Fruit fly (Drosophila melanogaster) whole organism, wandering third instar larva: ENCODE data around the gene Rbp.

Experiments used
- Abd-B ChIP-seq: fragments of >200 bp; optimal IDR thresholded peaks from 2 replicates; lab custom pipeline; 2017; ENCODE audit warnings: missing biosample characterization, missing genetic modification characterization
- CG32264 ChIP-seq: fragments of 200-800 bp; sonication (Bioruptor generic); optimal IDR thresholded peaks from 2 replicates; lab custom pipeline; 2016; ENCODE audit warnings: missing biosample characterization, missing genetic modification characterization
- CG9705 ChIP-seq: fragments of 200-800 bp; sonication (Bioruptor generic); optimal IDR thresholded peaks from 2 replicates; lab custom pipeline; 2018; ENCODE audit warnings: missing biosample characterization, mild to moderate bottlenecking, missing genetic modification characterization
- CrebA ChIP-seq: fragments of 200-800 bp; sonication (Bioruptor generic); optimal IDR thresholded peaks from 2 replicates; lab custom pipeline; 2016; ENCODE audit warnings: missing biosample characterization, mild to moderate bottlenecking, missing genetic modification characterization, borderline replicate concordance
- Dfd ChIP-seq: fragments of >200 bp; optimal IDR thresholded peaks from 2 replicates; lab custom pipeline; 2017; ENCODE audit warnings: missing biosample characterization, missing genetic modification characterization
- Dif ChIP-seq: fragments of 200-275, 200-300 bp; sonication (Bioruptor generic); optimal IDR thresholded peaks from 2 replicates; lab custom pipeline; 2018; ENCODE audit warnings: missing biosample characterization, missing genetic modification characterization; ENCODE audit not compliant: partially characterized antibody
- GATAd ChIP-seq: sonication (Bioruptor generic); optimal IDR thresholded peaks from 2 replicates; lab custom pipeline; 2016; ENCODE audit warnings: missing biosample characterization, missing genetic modification characterization
- HLH106 ChIP-seq: fragments of 200-800 bp; optimal IDR thresholded peaks from 3 replicates; lab custom pipeline; 2019; ENCODE audit warnings: missing biosample characterization, mild to moderate bottlenecking, missing genetic modification characterization, moderate library complexity
- Hr78 ChIP-seq: fragments of >200 bp; optimal IDR thresholded peaks from 2 replicates; lab custom pipeline; 2017; ENCODE audit warnings: missing biosample characterization, missing genetic modification characterization
- Hr83 ChIP-seq: fragments of 200-300 bp; sonication (Bioruptor generic); optimal IDR thresholded peaks from 2 replicates; lab custom pipeline; 2016; ENCODE audit warnings: missing biosample characterization, mild to moderate bottlenecking, missing genetic modification characterization, moderate library complexity; ENCODE audit not compliant: poor library complexity, severe bottlenecking
- Jra ChIP-seq: sonication (Bioruptor generic); optimal IDR thresholded peaks from 2 replicates; lab custom pipeline; 2016; ENCODE audit warnings: missing biosample characterization, missing genetic modification characterization
- Myc ChIP-seq: fragments of >200 bp; optimal IDR thresholded peaks from 2 replicates; lab custom pipeline; 2017
- OdsH ChIP-seq: fragments of 200-800 bp; sonication (Bioruptor generic); optimal IDR thresholded peaks from 2 replicates; lab custom pipeline; 2016; ENCODE audit warnings: missing biosample characterization, mild to moderate bottlenecking, missing genetic modification characterization
- brk ChIP-seq: fragments of 200-800 bp; sonication (Bioruptor generic); optimal IDR thresholded peaks from 2 replicates; lab custom pipeline; 2016; ENCODE audit warnings: missing biosample characterization, mild to moderate bottlenecking, missing genetic modification characterization
- dmrt93B ChIP-seq: fragments of 200-800 bp; sonication (Bioruptor generic); optimal IDR thresholded peaks from 2 replicates; lab custom pipeline; 2018; ENCODE audit warnings: missing biosample characterization, mild to moderate bottlenecking, missing genetic modification characterization
- ey ChIP-seq: fragments of 200-800 bp; sonication (Bioruptor generic); optimal IDR thresholded peaks from 2 replicates; lab custom pipeline; 2016; ENCODE audit warnings: missing biosample characterization, missing genetic modification characterization
- foxo ChIP-seq, 2 experiments: fragments of 200-800 bp; sonication (Bioruptor generic); optimal IDR thresholded peaks; 2 replicates in 1 of 2; 3 replicates in 1 of 2; lab custom pipeline; 2016 to 2017; ENCODE audit warnings: missing biosample characterization in 2 of 2, missing genetic modification characterization in 2 of 2
- fru ChIP-seq: fragments of 200-800 bp; sonication (Bioruptor generic); optimal IDR thresholded peaks from 3 replicates; lab custom pipeline; 2016; ENCODE audit warnings: missing biosample characterization, mild to moderate bottlenecking, missing genetic modification characterization
- h ChIP-seq: fragments of 200-800 bp; sonication (Bioruptor generic); optimal IDR thresholded peaks from 3 replicates; lab custom pipeline; 2016; ENCODE audit warnings: missing biosample characterization, mild to moderate bottlenecking, missing genetic modification characterization
- lola ChIP-seq: fragments of >200 bp; optimal IDR thresholded peaks from 2 replicates; lab custom pipeline; 2017; ENCODE audit warnings: missing biosample characterization, missing genetic modification characterization
- psq ChIP-seq: fragments of 200-800 bp; sonication (Bioruptor generic); optimal IDR thresholded peaks from 3 replicates; lab custom pipeline; 2017; ENCODE audit warnings: missing biosample characterization, mild to moderate bottlenecking, missing genetic modification characterization, moderate library complexity
- rgr ChIP-seq: fragments of 200-800 bp; sonication (Bioruptor generic); optimal IDR thresholded peaks from 3 replicates; lab custom pipeline; 2016; ENCODE audit warnings: missing biosample characterization, mild to moderate bottlenecking, missing genetic modification characterization
- sage ChIP-seq: fragments of 200-800 bp; sonication (Bioruptor generic); optimal IDR thresholded peaks from 2 replicates; lab custom pipeline; 2016; ENCODE audit warnings: missing biosample characterization, mild to moderate bottlenecking, missing genetic modification characterization
- usp ChIP-seq: fragments of >200 bp; optimal IDR thresholded peaks from 2 replicates; lab custom pipeline; 2017; ENCODE audit warnings: missing biosample characterization, missing genetic modification characterization

Gene Rbp

dm6 chr3R:15409110-15409771 is 34.8 kb downstream of the Rbp start:
- TF ChIP-seq Hr78 (GFP tag; lab: Kevin White, UChicago) (no peak), Hr83 (GFP tag; lab: Kevin White, UChicago) (peak; percentile 34), brk (GFP tag; lab: Kevin White, UChicago) (peak; percentile 1), HLH106 (tag; lab: Kevin White, UChicago) (peak; percentile 1), sage (GFP tag; lab: Kevin White, UChicago) (no peak), Jra (GFP tag; lab: Kevin White, UChicago) (peak; percentile 10), h (GFP tag; lab: Kevin White, UChicago) (peak; percentile 34), OdsH (GFP tag; lab: Kevin White, UChicago) (no peak), foxo (GFP tag; optimal IDR thresholded peaks at IDR 0.05; lab: Kevin White, UChicago) (peak in 1 of 2 experiments; percentile 29), ey (GFP tag; lab: Kevin White, UChicago) (peak; percentile 16), CrebA (GFP tag; lab: Kevin White, UChicago) (no peak), Dfd (GFP tag; lab: Kevin White, UChicago) (no peak), GATAd (GFP tag; lab: Kevin White, UChicago) (no peak), Dif (no peak), Myc (lab: Kevin White, UChicago) (no peak), fru (peak; percentile 27)
- TF ChIP-seq, all 38 proteins: peak for 8

DNA sequence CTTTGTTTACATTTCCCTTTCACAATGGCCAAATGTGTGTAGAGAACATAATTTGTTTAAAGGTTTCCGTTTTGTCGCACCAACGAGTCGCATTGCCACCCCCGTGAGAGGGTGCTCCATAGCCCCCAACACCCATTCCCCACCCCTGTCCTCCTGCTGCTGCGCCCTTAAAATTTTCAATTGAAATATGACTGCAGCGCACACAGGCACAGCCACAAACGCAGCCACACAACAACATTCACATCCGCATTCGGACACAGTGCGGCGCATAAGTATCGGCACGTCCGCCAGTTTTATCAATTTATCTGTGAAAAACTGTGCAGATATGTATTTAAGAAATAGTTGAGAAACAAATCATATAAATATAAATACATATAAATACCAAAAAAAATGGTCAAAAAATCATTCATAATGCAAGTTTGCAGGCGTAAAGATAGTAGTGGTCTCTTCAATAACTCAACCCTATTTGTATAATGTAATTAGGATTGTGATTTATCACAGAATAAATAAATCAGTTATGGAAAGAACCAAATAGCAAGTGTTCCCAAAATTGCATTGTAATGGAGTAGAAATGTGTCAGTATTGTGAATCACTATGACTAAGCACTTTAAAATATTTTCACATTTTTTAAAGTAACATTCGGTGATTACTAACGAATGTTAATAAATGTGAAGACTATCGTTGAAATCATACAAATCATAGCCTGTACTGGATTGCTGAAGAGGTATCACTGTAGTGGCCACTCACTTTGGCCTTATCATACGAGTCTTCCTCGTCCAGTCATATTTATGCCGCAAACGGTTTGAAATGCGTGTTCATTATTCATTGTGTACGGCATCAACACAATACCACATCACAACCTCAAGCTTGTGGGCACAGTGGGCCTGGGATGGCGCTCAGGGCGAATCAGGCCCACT is 35.6 kb downstream of the Rbp start:
- TF ChIP-seq foxo (GFP tag; optimal IDR thresholded peaks at IDR 0.05; lab: Kevin White, UChicago) (peak in 1 of 2 experiments; percentile 40), fru (no peak), sage (GFP tag; lab: Kevin White, UChicago) (no peak), Hr78 (GFP tag; lab: Kevin White, UChicago) (no peak), psq (peak; percentile 24), h (GFP tag; lab: Kevin White, UChicago) (no peak), dmrt93B (no peak), usp (GFP tag; lab: Kevin White, UChicago) (no peak), Abd-B (GFP tag; lab: Kevin White, UChicago) (no peak), HLH106 (tag; lab: Kevin White, UChicago) (peak; percentile 31), CG9705 (no peak)

DNA sequence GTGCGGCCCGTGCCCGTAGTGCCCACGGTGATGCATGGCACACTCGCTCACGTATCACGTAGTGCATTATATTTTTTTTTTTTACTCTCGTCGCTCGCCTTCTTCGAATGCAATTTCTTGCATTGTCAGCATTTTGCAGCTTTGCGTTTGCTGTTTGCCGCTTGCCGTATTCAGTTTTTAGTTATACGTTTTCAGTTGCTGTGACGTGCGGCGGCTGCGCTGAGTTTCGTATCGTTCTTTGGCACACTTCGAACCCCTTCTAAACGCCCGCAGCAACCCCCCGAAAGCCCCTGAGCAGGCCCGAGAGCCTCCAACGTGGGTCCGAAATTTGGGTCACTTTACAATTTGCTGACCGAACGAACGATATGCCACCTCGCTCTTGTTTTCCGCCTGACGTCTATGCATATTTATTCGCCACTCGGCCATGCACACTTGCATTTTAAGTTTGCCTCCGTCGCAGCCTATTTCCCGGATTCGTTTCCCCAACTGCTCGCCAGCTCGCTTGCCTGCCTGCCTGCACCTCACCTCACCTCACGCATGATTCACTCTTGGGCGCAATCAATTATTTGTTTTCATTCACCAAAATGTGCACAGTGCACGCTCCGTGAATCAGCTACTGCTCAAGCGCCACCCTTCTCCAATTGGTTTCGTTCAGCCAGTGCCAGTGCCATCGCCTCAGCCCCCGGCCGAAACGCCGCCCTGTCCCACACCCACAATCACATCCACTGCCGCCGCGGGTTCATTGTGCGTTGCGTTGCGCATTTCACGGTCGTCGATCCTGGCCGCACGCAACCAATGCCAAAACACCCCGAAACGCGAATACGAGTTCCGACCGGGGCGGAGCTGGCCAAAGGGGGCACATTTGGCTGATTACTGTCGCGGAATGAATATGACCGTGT is 36.5 kb downstream of the Rbp start:
- TF ChIP-seq Hr78 (GFP tag; lab: Kevin White, UChicago) (no peak), Jra (GFP tag; lab: Kevin White, UChicago) (peak; percentile 30), psq (no peak), lola (GFP tag; lab: Kevin White, UChicago) (no peak), ey (GFP tag; lab: Kevin White, UChicago) (no peak), rgr (GFP tag; lab: Kevin White, UChicago) (no peak)
- TF ChIP-seq, all 38 proteins: peak for 1

DNA sequence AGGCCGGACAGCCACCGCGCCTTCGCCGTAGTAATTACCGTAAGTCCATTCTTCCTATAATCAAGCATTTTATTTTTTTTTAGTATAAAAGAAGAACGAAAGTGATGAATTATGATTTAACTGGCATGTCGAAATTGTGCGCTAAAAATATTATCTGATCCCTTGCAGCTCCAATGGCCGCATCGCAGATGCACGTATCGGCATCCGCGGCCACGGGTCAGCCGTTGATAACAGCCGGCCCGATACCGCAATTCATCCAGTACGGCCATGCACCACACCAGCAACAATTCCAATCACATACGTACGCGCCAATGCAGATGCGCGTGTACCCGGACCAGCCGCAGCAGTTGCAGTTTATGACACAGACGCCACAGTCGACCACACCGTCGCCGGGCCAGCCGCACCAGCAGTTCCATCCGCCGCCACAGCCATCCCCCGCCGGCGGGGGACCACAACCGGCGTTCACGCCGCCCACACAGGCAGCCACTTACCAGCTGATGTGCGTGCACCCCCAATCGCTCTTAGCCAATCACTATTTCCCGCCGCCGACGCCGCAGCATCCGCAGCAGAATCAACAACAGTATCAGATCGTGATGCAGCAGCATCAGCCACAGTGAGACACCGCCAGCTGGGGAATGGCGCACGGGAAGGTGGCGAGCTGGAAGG is 40.6 kb downstream of the Rbp start:
- TF ChIP-seq CG32264 (GFP tag; lab: Kevin White, UChicago) (no peak), Dfd (GFP tag; lab: Kevin White, UChicago) (peak; percentile 81)
